Worm (Caenorhabditis elegans): Measurements from ENCODE around the gene rga-1.

DNA sequence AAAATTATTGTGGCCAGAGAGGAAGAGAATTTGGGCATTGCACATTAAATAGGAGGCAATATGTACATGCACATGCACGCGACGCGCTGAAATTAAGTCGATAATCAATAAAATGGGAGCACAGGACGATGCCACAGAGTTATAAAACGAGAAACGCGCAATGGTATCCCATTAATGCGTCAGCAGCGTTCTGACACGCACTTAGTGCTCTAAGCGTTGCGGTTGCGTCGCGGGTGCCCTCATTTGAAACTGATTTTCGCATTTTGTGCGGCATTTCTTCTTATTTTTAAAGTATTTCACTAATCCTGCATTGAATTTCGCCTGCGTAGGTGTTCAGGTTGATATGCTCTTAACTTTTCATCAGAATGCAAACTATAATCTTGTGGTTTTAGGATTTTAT is 11.7 kb upstream of the rga-1 start, which contains the start of gene rsp-1:
- TF ChIP-seq ceh-24 (tag; optimal IDR thresholded peaks at IDR 0.05): no peak
- TF ChIP-seq hlh-6 (tag; optimal IDR thresholded peaks at IDR 0.05): no peak
- no peak for TF ChIP-seq ceh-9 (tag; optimal IDR thresholded peaks at IDR 0.05)
